Worm (Caenorhabditis elegans) whole organism, L1 larva: ENCODE measurements around the gene Y17G9B.2.

ENCODE experiments used
- C16A3.4 ChIP-seq: fragments of 150-350 bp; optimal IDR thresholded peaks from 2 replicates; lab custom pipeline; 2014; ENCODE audit warnings: missing biosample characterization, missing genetic modification characterization
- aha-1 ChIP-seq: fragments of 150-350 bp; optimal IDR thresholded peaks from 2 replicates; lab custom pipeline; 2014; ENCODE audit warnings: missing biosample characterization, missing genetic modification characterization
- alr-1 ChIP-seq: fragments of 200-800 bp; sonication (Bioruptor generic); optimal IDR thresholded peaks from 2 replicates; lab custom pipeline; 2018; ENCODE audit warnings: borderline replicate concordance, mild to moderate bottlenecking, missing genetic modification characterization, missing compliant biosample characterization
- aly-2 ChIP-seq: fragments of 150-350 bp; optimal IDR thresholded peaks from 2 replicates; lab custom pipeline; 2014; ENCODE audit warnings: missing biosample characterization, missing genetic modification characterization
- ama-1 ChIP-seq: fragments of 150-350 bp; optimal IDR thresholded peaks from 2 replicates; lab custom pipeline; 2014
- blmp-1 ChIP-seq: fragments of 150-350 bp; optimal IDR thresholded peaks from 2 replicates; lab custom pipeline; 2014; ENCODE audit warnings: missing biosample characterization, missing genetic modification characterization
- ceh-63 ChIP-seq: fragments of 200-800 bp; sonication (Bioruptor generic); optimal IDR thresholded peaks from 2 replicates; lab custom pipeline; 2018; ENCODE audit warnings: mild to moderate bottlenecking, missing genetic modification characterization, missing compliant biosample characterization
- ceh-8 ChIP-seq: fragments of 200-800 bp; sonication (Bioruptor generic); optimal IDR thresholded peaks from 2 replicates; lab custom pipeline; 2018; ENCODE audit warnings: mild to moderate bottlenecking, missing genetic modification characterization, moderate library complexity, missing compliant biosample characterization
- ceh-82 ChIP-seq, 3 experiments: fragments of 150-350 bp in 1 of 3; sonication (generic microtip) in 2 of 3; optimal IDR thresholded peaks; 2 replicates each; lab custom pipeline; 2014 to 2017; ENCODE audit warnings: missing biosample characterization in 3 of 3, missing genetic modification characterization in 3 of 3
- ces-1 ChIP-seq: fragments of 150-350 bp; optimal IDR thresholded peaks from 2 replicates; lab custom pipeline; 2014; ENCODE audit warnings: missing biosample characterization, missing genetic modification reagents, missing genetic modification characterization
- dpl-1 ChIP-seq, 3 experiments: fragments of 150-350 bp in 2 of 3; sonication (generic microtip) in 1 of 3; optimal IDR thresholded peaks; 2 replicates each; lab custom pipeline; 2014 to 2017; ENCODE audit warnings: missing biosample characterization in 3 of 3, missing genetic modification characterization in 3 of 3, missing genetic modification reagents in 3 of 3
- dsc-1 ChIP-seq: sonication (generic microtip); optimal IDR thresholded peaks from 2 replicates; lab custom pipeline; 2016; ENCODE audit warnings: mild to moderate bottlenecking, missing genetic modification characterization, missing compliant biosample characterization
- efl-1 ChIP-seq, 4 experiments: fragments of 150-350 bp; optimal IDR thresholded peaks in 3 of 4; peaks in 1 of 4; 1 replicate in 1 of 4; 2 replicates in 3 of 4; lab custom pipeline; 2014; ENCODE audit warnings: missing biosample characterization in 2 of 4, missing genetic modification characterization in 2 of 4, missing genetic modification reagents in 2 of 4
- efl-3 ChIP-seq: fragments of 200-800 bp; sonication (Bioruptor generic); optimal IDR thresholded peaks from 2 replicates; lab custom pipeline; 2018; ENCODE audit warnings: mild to moderate bottlenecking, missing genetic modification characterization, missing compliant biosample characterization
- egl-27 ChIP-seq, 2 experiments: fragments of 150-350 bp in 1 of 2; sonication (generic microtip); optimal IDR thresholded peaks; 3 replicates each; lab custom pipeline; 2017 to 2018; ENCODE audit warnings: missing biosample characterization in 2 of 2, missing genetic modification characterization in 2 of 2, missing genetic modification reagents in 2 of 2
- elt-3 ChIP-seq, 6 experiments: fragments of 150-350 bp in 1 of 6; sonication (generic microtip); optimal IDR thresholded peaks; 2 replicates each; lab custom pipeline; 2017 to 2018; ENCODE audit warnings: missing biosample characterization in 6 of 6, missing genetic modification characterization in 6 of 6, inconsistent platforms in 1 of 6
- fkh-10 ChIP-seq: sonication (generic microtip); optimal IDR thresholded peaks from 2 replicates; lab custom pipeline; 2017; ENCODE audit warnings: missing biosample characterization, missing genetic modification reagents, missing genetic modification characterization
- fos-1 ChIP-seq: fragments of 150-350 bp; optimal IDR thresholded peaks from 2 replicates; lab custom pipeline; 2014; ENCODE audit warnings: missing biosample characterization, missing genetic modification characterization
- irx-1 ChIP-seq: sonication (generic microtip); optimal IDR thresholded peaks from 2 replicates; lab custom pipeline; 2016; ENCODE audit warnings: missing genetic modification characterization, missing compliant biosample characterization
- jun-1 ChIP-seq: fragments of 150-350 bp; optimal IDR thresholded peaks from 2 replicates; lab custom pipeline; 2014; ENCODE audit warnings: missing biosample characterization, missing genetic modification reagents, missing genetic modification characterization
- lin-13 ChIP-seq: fragments of 150-350 bp; optimal IDR thresholded peaks from 2 replicates; lab custom pipeline; 2014; ENCODE audit warnings: missing biosample characterization, missing genetic modification reagents, missing genetic modification characterization
- lin-15B ChIP-seq: fragments of 150-350 bp; sonication (generic microtip); optimal IDR thresholded peaks from 3 replicates; lab custom pipeline; 2014; ENCODE audit warnings: missing biosample characterization, missing genetic modification characterization
- lin-35 ChIP-seq, 2 experiments: fragments of 150-350 bp; optimal IDR thresholded peaks; 2 replicates each; lab custom pipeline; 2014; ENCODE audit warnings: missing biosample characterization in 2 of 2, missing genetic modification characterization in 2 of 2, missing genetic modification reagents in 2 of 2
- lir-3 ChIP-seq: sonication (generic microtip); optimal IDR thresholded peaks from 2 replicates; lab custom pipeline; 2016; ENCODE audit warnings: mild to moderate bottlenecking, missing genetic modification characterization, moderate library complexity, missing compliant biosample characterization; ENCODE audit not compliant: poor library complexity
- lsy-2 ChIP-seq, 2 experiments: fragments of 150-350 bp; optimal IDR thresholded peaks; 2 replicates each; lab custom pipeline; 2014; ENCODE audit warnings: missing biosample characterization in 2 of 2, missing genetic modification characterization in 2 of 2
- mab-9 ChIP-seq: fragments of 200-800 bp; sonication (Bioruptor generic); IDR thresholded peaks from 2 replicates; pipeline ENCODE4 v1.3.6; 2022; ENCODE audit warnings: missing genetic modification reagents, missing genetic modification characterization, missing compliant biosample characterization
- mdl-1 ChIP-seq, 2 experiments: fragments of 150-350 bp; optimal IDR thresholded peaks; 2 replicates each; lab custom pipeline; 2014 to 2017; ENCODE audit warnings: missing biosample characterization in 2 of 2, missing genetic modification characterization in 2 of 2, inconsistent platforms in 1 of 2
- mef-2 ChIP-seq: fragments of 150-350 bp; optimal IDR thresholded peaks from 2 replicates; lab custom pipeline; 2014; ENCODE audit warnings: missing biosample characterization, missing genetic modification characterization
- mep-1 ChIP-seq: fragments of 150-350 bp; optimal IDR thresholded peaks from 2 replicates; lab custom pipeline; 2014; ENCODE audit warnings: missing biosample characterization, missing genetic modification characterization
- nhr-237 ChIP-seq: fragments of 150-350 bp; optimal IDR thresholded peaks from 2 replicates; lab custom pipeline; 2014; ENCODE audit warnings: missing biosample characterization, missing genetic modification characterization
- nhr-28 ChIP-seq: fragments of 150-350 bp; optimal IDR thresholded peaks from 2 replicates; lab custom pipeline; 2014; ENCODE audit warnings: missing biosample characterization, missing genetic modification characterization
- nhr-47 ChIP-seq: sonication (generic microtip); optimal IDR thresholded peaks from 2 replicates; lab custom pipeline; 2016; ENCODE audit warnings: mild to moderate bottlenecking, missing genetic modification characterization, moderate library complexity, missing compliant biosample characterization
- nhr-71 ChIP-seq: sonication (generic microtip); optimal IDR thresholded peaks from 2 replicates; lab custom pipeline; 2016; ENCODE audit warnings: mild to moderate bottlenecking, missing genetic modification characterization, moderate library complexity, missing compliant biosample characterization
- nhr-76 ChIP-seq: sonication (generic microtip); optimal IDR thresholded peaks from 2 replicates; lab custom pipeline; 2017; ENCODE audit warnings: missing biosample characterization, missing genetic modification characterization
- nhr-84 ChIP-seq: sonication (generic microtip); optimal IDR thresholded peaks from 2 replicates; lab custom pipeline; 2017; ENCODE audit warnings: missing biosample characterization, missing genetic modification characterization
- pax-3 ChIP-seq: fragments of 200-800 bp; sonication (Bioruptor generic); optimal IDR thresholded peaks from 2 replicates; lab custom pipeline; 2018; ENCODE audit warnings: mild to moderate bottlenecking, missing genetic modification characterization, moderate library complexity, missing compliant biosample characterization
- pqm-1 ChIP-seq: sonication (generic microtip); optimal IDR thresholded peaks from 3 replicates; lab custom pipeline; 2017; ENCODE audit warnings: missing biosample characterization, missing genetic modification characterization
- rnt-1 ChIP-seq: sonication (generic microtip); optimal IDR thresholded peaks from 2 replicates; lab custom pipeline; 2016; ENCODE audit warnings: mild to moderate bottlenecking, missing genetic modification characterization, moderate library complexity, missing compliant biosample characterization
- snpc-4 ChIP-seq: fragments of 150-350 bp; optimal IDR thresholded peaks from 2 replicates; lab custom pipeline; 2014; ENCODE audit warnings: missing biosample characterization, missing genetic modification characterization
- snu-23 ChIP-seq: sonication (generic microtip); optimal IDR thresholded peaks from 2 replicates; lab custom pipeline; 2016; ENCODE audit warnings: missing genetic modification characterization, missing compliant biosample characterization
- sox-4 ChIP-seq: sonication (generic microtip); optimal IDR thresholded peaks from 2 replicates; lab custom pipeline; 2016; ENCODE audit warnings: missing genetic modification characterization, missing compliant biosample characterization
- sptf-1 ChIP-seq: fragments of 150-350 bp; optimal IDR thresholded peaks from 2 replicates; lab custom pipeline; 2014; ENCODE audit warnings: missing biosample characterization, missing genetic modification characterization
- sup-37 ChIP-seq: fragments of 200-800 bp; sonication (Bioruptor generic); optimal IDR thresholded peaks from 2 replicates; lab custom pipeline; 2018; ENCODE audit warnings: mild to moderate bottlenecking, missing genetic modification characterization, missing compliant biosample characterization
- swsn-7 ChIP-seq: sonication (generic microtip); optimal IDR thresholded peaks from 2 replicates; lab custom pipeline; 2016; ENCODE audit warnings: missing genetic modification characterization, missing compliant biosample characterization
- tlp-1 ChIP-seq: fragments of 150-350 bp; optimal IDR thresholded peaks from 2 replicates; lab custom pipeline; 2014; ENCODE audit warnings: missing biosample characterization, missing genetic modification characterization
- unc-130 ChIP-seq: fragments of 150-350 bp; optimal IDR thresholded peaks from 2 replicates; lab custom pipeline; 2017; ENCODE audit warnings: missing biosample characterization, missing genetic modification characterization, inconsistent platforms
- unc-30 ChIP-seq: sonication (generic microtip); optimal IDR thresholded peaks from 2 replicates; lab custom pipeline; 2017; ENCODE audit warnings: missing biosample characterization, missing genetic modification characterization
- unc-62 ChIP-seq: fragments of 150-350 bp; optimal IDR thresholded peaks from 2 replicates; lab custom pipeline; 2014; ENCODE audit warnings: missing biosample characterization, missing genetic modification reagents, missing genetic modification characterization
- unc-86 ChIP-seq: sonication (generic microtip); optimal IDR thresholded peaks from 2 replicates; lab custom pipeline; 2016; ENCODE audit warnings: missing genetic modification characterization, missing compliant biosample characterization
- unc-98 ChIP-seq: fragments of 200-800 bp; sonication (Bioruptor generic); IDR thresholded peaks from 2 replicates; pipeline ENCODE4 v1.3.6; 2022; ENCODE audit warnings: missing genetic modification characterization, missing compliant biosample characterization
- vab-15 ChIP-seq: sonication (generic microtip); optimal IDR thresholded peaks from 2 replicates; lab custom pipeline; 2017; ENCODE audit warnings: missing genotype, mild to moderate bottlenecking, missing genetic modification characterization, missing compliant biosample characterization
- zag-1 ChIP-seq: fragments of 150-350 bp; optimal IDR thresholded peaks from 2 replicates; lab custom pipeline; 2014; ENCODE audit warnings: missing biosample characterization, missing genetic modification characterization
- ztf-11 ChIP-seq, 2 experiments: sonication (generic microtip); optimal IDR thresholded peaks; 2 replicates each; lab custom pipeline; 2016 to 2017; ENCODE audit warnings: missing genetic modification characterization in 2 of 2, missing biosample characterization in 1 of 2, missing compliant biosample characterization in 1 of 2

The Y17G9B.2 gene

DNA sequence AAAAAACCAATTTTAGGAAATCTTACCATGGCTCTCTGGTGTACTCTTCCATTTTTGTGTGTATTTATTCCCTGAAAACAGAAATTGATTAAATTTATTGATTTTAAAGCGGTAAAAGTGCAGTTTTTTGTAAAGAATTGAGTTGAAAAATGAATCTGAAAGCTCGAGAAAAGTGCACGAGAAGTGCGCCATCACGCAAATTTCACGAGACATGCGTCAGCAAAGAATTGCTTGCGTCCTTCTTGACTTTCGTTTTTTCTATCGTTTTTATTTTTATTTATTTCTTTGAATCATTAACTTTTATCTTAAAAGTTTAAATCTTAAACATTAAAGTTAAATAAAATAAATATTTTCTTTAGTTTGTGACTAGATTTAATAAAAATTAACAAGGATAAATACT lies 18.5 kb upstream of the Y17G9B.2 start, which contains the start of gene timm-17B.1 (continued):
- peak; percentile 48 for TF ChIP-seq unc-86 (tag; lab: Kevin White, UChicago)
- peak; percentile 84 for TF ChIP-seq nhr-71
- no peak for TF ChIP-seq pax-3
- TF ChIP-seq vab-15 (tag; lab: Kevin White, UChicago) = no peak
- no peak for TF ChIP-seq sptf-1
- peak; percentile 39 for TF ChIP-seq jun-1 (tag; lab: Kevin White, UChicago)
- no peak for TF ChIP-seq pqm-1 (tag; lab: Kevin White, UChicago)
- no peak for TF ChIP-seq zag-1 (tag; lab: Kevin White, UChicago)
- peak; percentile 71 to 79 for TF ChIP-seq efl-1 (optimal IDR thresholded peaks at IDR 0.05; lab: Kevin White, UChicago)
- peak; percentile 76 to 97 for TF ChIP-seq efl-1 (GFP tag; optimal IDR thresholded peaks at IDR 0.05 in 1 of 2; lab: Kevin White, UChicago)
- peak; percentile 73 to 81 (median 81) for TF ChIP-seq dpl-1 (GFP tag; optimal IDR thresholded peaks at IDR 0.05; lab: Kevin White, UChicago)
- peak; percentile 96 for TF ChIP-seq lsy-2 (tag; optimal IDR thresholded peaks at IDR 0.05; lab: Kevin White, UChicago)
- peak; percentile 80 for TF ChIP-seq rnt-1 (tag; lab: Kevin White, UChicago)
- peak; percentile 69 for TF ChIP-seq irx-1 (tag; lab: Kevin White, UChicago)
- TF ChIP-seq snu-23 (GFP tag; lab: Kevin White, UChicago) = peak; percentile 83
- peak in 1 of 2 experiments; percentile 56 for TF ChIP-seq mdl-1 (tag; optimal IDR thresholded peaks at IDR 0.05; lab: Kevin White, UChicago)
- TF ChIP-seq efl-3 (GFP tag; lab: Kevin White, UChicago) = no peak
- no peak for TF ChIP-seq sup-37 (GFP tag; lab: Kevin White, UChicago)
- TF ChIP-seq lir-3 (tag; lab: Kevin White, UChicago) = peak; percentile 45
- TF ChIP-seq nhr-47 (tag; lab: Kevin White, UChicago) = peak; percentile 88
- peak; percentile 44 for TF ChIP-seq sox-4
- no peak for TF ChIP-seq lin-13 (GFP tag; lab: Kevin White, UChicago)
- no peak for TF ChIP-seq ceh-8 (GFP tag; lab: Kevin White, UChicago)
- no peak for TF ChIP-seq unc-30 (tag; lab: Kevin White, UChicago)
- no peak for TF ChIP-seq ces-1 (GFP tag; lab: Kevin White, UChicago)
- TF ChIP-seq nhr-84 = no peak
- TF ChIP-seq alr-1 (tag; lab: Kevin White, UChicago) = no peak
- no peak for TF ChIP-seq fkh-10 (GFP tag; lab: Kevin White, UChicago)
- peak in 2 of 6 experiments; percentile 25 to 45 for TF ChIP-seq elt-3 (tag; optimal IDR thresholded peaks at IDR 0.05; lab: Kevin White, UChicago)
- peak; percentile 67 for TF ChIP-seq snpc-4
- peak; percentile 72 to 79 (median 78) for TF ChIP-seq ceh-82 (tag; optimal IDR thresholded peaks at IDR 0.05; lab: Kevin White, UChicago)
- TF ChIP-seq ztf-11 (tag; optimal IDR thresholded peaks at IDR 0.05; lab: Kevin White, UChicago) = peak in 1 of 2 experiments; percentile 44
- TF ChIP-seq mef-2 (tag; lab: Kevin White, UChicago) = no peak
- TF ChIP-seq C16A3.4 (tag; lab: Kevin White, UChicago) = peak; percentile 79
- peak; percentile 72 for TF ChIP-seq dsc-1
- TF ChIP-seq lin-35 (GFP tag; optimal IDR thresholded peaks at IDR 0.05; lab: Kevin White, UChicago) = peak; percentile 78 to 83
- TF ChIP-seq nhr-237 (tag; lab: Kevin White, UChicago) = no peak
- no peak for TF ChIP-seq blmp-1
- TF ChIP-seq nhr-28 (tag; lab: Kevin White, UChicago) = no peak
- no peak for TF ChIP-seq ama-1 (lab: Kevin White, UChicago)
- TF ChIP-seq unc-62 = no peak
- TF ChIP-seq ceh-63 = no peak
- TF ChIP-seq egl-27 (tag; optimal IDR thresholded peaks at IDR 0.05; lab: Kevin White, UChicago) = no peak
- TF ChIP-seq swsn-7 (tag; lab: Kevin White, UChicago) = peak; percentile 82
- no peak for TF ChIP-seq aha-1 (tag; lab: Kevin White, UChicago)
- TF ChIP-seq mab-9 (GFP tag; lab: Robert Waterston, UW) = 0 out of 2 replicates have a peak, but pooled peaks have one; percentile 40
- no peak for TF ChIP-seq unc-130 (tag; lab: Kevin White, UChicago)
- TF ChIP-seq nhr-76 = no peak
- TF ChIP-seq fos-1 (tag; lab: Kevin White, UChicago) = peak; percentile 24
- peak; percentile 50 for TF ChIP-seq aly-2 (tag; lab: Kevin White, UChicago)
- peak; percentile 93 for TF ChIP-seq mep-1 (tag; lab: Kevin White, UChicago)
- TF ChIP-seq tlp-1 (tag; lab: Kevin White, UChicago) = no peak
- no peak for TF ChIP-seq unc-98 (GFP tag; lab: Robert Waterston, UW)
- peak; percentile 50 for TF ChIP-seq lin-15B (tag; lab: Kevin White, UChicago)
